Worm (Caenorhabditis elegans): ENCODE results near the gene Y17G9B.11.

ce11 chrIV:4751814-4752213 is 4.6 kb upstream of the Y17G9B.11 start, which contains the start of gene Y17G9B.4:
- TF ChIP-seq pbrm-1 (GFP tag; IDR thresholded peaks at IDR 0.05) (no peak), rec-8 (tag; optimal IDR thresholded peaks at IDR 0.05) (no peak), F37B4.10 (GFP tag; IDR thresholded peaks at IDR 0.05) (no peak), F57C9.4 (tag; optimal IDR thresholded peaks at IDR 0.05) (no peak), ceh-91 (GFP tag; IDR thresholded peaks at IDR 0.05) (no peak), tbp1 (GFP tag; optimal IDR thresholded peaks at IDR 0.05) (peak; percentile 17), Y56A3A.18 (GFP tag; IDR thresholded peaks at IDR 0.05) (no peak)
